Worm (Caenorhabditis elegans): ENCODE data around the gene T04F3.1.

T04F3.1 gene

DNA sequence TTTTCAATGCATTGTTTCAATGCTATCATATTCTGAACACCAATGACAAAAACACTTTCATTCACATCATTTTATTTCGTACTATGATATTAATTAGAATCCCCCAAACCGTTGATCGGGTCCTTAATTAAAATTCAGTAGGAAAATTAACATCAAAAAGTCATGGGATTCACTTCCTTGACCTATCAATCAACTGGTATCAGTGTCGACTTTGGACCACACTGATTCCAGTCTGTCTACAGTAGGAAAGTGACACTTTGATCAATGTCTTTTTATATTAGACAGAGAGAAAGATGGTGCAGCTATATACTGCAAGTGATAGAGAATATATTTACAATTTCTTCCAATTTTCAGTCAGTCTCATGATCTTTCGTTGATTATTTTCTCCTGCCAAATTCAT lies 56.5 kb downstream of the T04F3.1 start (continued):
- TF ChIP-seq C34B4.2 (tag; optimal IDR thresholded peaks at IDR 0.05) (no peak), mep-1 (tag; optimal IDR thresholded peaks at IDR 0.05) (no peak)

DNA sequence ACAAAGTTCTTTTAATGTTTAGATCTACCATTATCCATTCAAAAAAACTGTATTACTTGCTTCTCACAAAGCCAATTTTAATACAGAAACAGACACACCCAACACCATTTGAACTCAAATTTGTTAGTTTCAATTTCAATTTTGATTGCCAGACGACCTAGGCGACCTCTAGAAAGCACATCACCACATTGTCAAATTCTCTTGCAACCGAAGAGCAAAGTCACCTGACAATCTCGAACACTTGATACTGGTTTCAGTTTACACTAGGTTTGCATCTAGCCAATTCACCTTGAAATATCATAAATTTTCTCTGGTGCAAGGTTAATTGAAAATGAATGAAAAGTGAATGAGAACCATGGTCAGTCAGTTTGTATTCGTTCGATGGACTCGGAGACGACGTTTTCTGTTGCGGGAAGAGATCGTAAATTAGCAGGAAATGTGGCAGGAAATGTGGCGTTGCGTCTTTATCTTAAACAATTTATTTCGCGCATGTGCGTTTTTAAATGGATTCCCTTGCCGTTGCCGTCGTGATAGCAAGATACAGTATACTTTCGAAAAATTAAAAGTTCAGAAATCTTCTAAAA lies 57.5 kb downstream of the T04F3.1 start:
- TF ChIP-seq blmp-1 (tag; optimal IDR thresholded peaks at IDR 0.05) (peak; percentile 60), nhr-20 (tag; optimal IDR thresholded peaks at IDR 0.05) (peak; percentile 46), efl-1 (optimal IDR thresholded peaks at IDR 0.05) (no peak), efl-1 (GFP tag; optimal IDR thresholded peaks at IDR 0.05 in 1 of 2) (peak in 1 of 2 experiments; percentile 93), snu-23 (GFP tag; optimal IDR thresholded peaks at IDR 0.05) (no peak), nhr-85 (tag) (peak; percentile 46), mdl-1 (tag; optimal IDR thresholded peaks at IDR 0.05) (no peak), lin-14 (GFP tag; optimal IDR thresholded peaks at IDR 0.05) (peak; percentile 27), aha-1 (tag; optimal IDR thresholded peaks at IDR 0.05) (no peak), grh-1 (GFP tag; IDR thresholded peaks at IDR 0.05) (no peak)

DNA sequence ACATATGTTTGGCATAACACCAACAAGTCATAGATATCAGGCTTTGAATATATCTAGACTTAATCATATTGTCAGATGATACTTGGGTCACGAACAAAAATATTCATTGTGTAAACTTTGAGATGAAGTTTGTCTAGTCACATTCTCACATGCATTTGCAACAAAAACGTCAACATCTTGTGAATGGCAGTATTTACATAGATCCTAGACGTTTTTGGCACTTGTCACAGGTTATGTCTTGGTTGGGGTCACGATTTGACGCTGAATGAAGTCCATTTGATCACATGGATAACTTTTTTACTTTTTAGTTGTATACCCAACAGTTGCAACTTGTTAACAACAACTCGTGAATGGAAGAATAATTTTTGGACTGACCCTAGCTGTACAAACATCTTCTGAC lies 58.5 kb downstream of the T04F3.1 start:
- TF ChIP-seq fkh-8 (tag; optimal IDR thresholded peaks at IDR 0.05), result no peak
- peak; percentile 67 for TF ChIP-seq nhr-20 (tag; optimal IDR thresholded peaks at IDR 0.05)
- TF ChIP-seq nhr-237 (tag; optimal IDR thresholded peaks at IDR 0.05), result no peak
- no peak for TF ChIP-seq egl-13 (tag; optimal IDR thresholded peaks at IDR 0.05)
- no peak for TF ChIP-seq zip-4 (GFP tag; optimal IDR thresholded peaks at IDR 0.05)
- no peak for TF ChIP-seq pqm-1 (tag; optimal IDR thresholded peaks at IDR 0.05)
- peak; percentile 77 for TF ChIP-seq pag-3 (tag; optimal IDR thresholded peaks at IDR 0.05; ENCODE audit: borderline replicate concordance, insufficient read depth)
- peak; percentile 20 for TF ChIP-seq lir-3 (tag; optimal IDR thresholded peaks at IDR 0.05; ENCODE audit: poor library complexity)
- TF ChIP-seq aly-2 (tag; optimal IDR thresholded peaks at IDR 0.05), result no peak
- no peak for TF ChIP-seq sptf-1 (tag; optimal IDR thresholded peaks at IDR 0.05)
- TF ChIP-seq ceh-90 (tag; optimal IDR thresholded peaks at IDR 0.05), result no peak
- TF ChIP-seq lin-35 (GFP tag; optimal IDR thresholded peaks at IDR 0.05), result peak in 1 of 2 experiments; percentile 53
- TF ChIP-seq nhr-28 (tag; optimal IDR thresholded peaks at IDR 0.05), result no peak
- TF ChIP-seq ztf-4 (tag; optimal IDR thresholded peaks at IDR 0.05), result no peak
- TF ChIP-seq unc-98 (GFP tag; IDR thresholded peaks at IDR 0.05), result no peak
- TF ChIP-seq hpl-2 (GFP tag; optimal IDR thresholded peaks at IDR 0.05), result no peak
- peak; percentile 24 for TF ChIP-seq lin-14 (GFP tag; optimal IDR thresholded peaks at IDR 0.05)
- no peak for TF ChIP-seq rnt-1 (tag; optimal IDR thresholded peaks at IDR 0.05)
- TF ChIP-seq unc-62 (GFP tag; optimal IDR thresholded peaks at IDR 0.05), result no peak
- no peak for TF ChIP-seq hlh-17 (GFP tag; optimal IDR thresholded peaks at IDR 0.05; ENCODE audit: borderline replicate concordance)
- TF ChIP-seq mep-1 (tag; optimal IDR thresholded peaks at IDR 0.05), result no peak
- no peak for TF ChIP-seq unc-130 (tag; optimal IDR thresholded peaks at IDR 0.05)
- no peak for TF ChIP-seq mef-2 (tag; optimal IDR thresholded peaks at IDR 0.05)
- TF ChIP-seq elt-3 (tag; optimal IDR thresholded peaks at IDR 0.05), result peak in 1 of 6 experiments; percentile 19
- no peak for TF ChIP-seq nhr-84 (tag; optimal IDR thresholded peaks at IDR 0.05)
- no peak for TF ChIP-seq efl-1 (optimal IDR thresholded peaks at IDR 0.05)
- TF ChIP-seq efl-1 (GFP tag; optimal IDR thresholded peaks at IDR 0.05 in 1 of 2), result peak in 1 of 2 experiments; percentile 80
- TF ChIP-seq vab-15 (tag; optimal IDR thresholded peaks at IDR 0.05), result no peak
- TF ChIP-seq snu-23 (GFP tag; optimal IDR thresholded peaks at IDR 0.05), result peak; percentile 21
- no peak for TF ChIP-seq snpc-4 (tag; optimal IDR thresholded peaks at IDR 0.05)
- no peak for TF ChIP-seq alr-1 (tag; optimal IDR thresholded peaks at IDR 0.05; ENCODE audit: borderline replicate concordance)
- peak; percentile 73 for TF ChIP-seq nhr-71 (tag; optimal IDR thresholded peaks at IDR 0.05)
- no peak for TF ChIP-seq nhr-77 (tag; optimal IDR thresholded peaks at IDR 0.05)
- peak; percentile 74 for TF ChIP-seq nhr-85 (tag)
- peak; percentile 26; the same call in 1 of the 2 replicates for TF ChIP-seq nhr-19 (GFP tag; conservative IDR thresholded peaks at IDR 0.05)
